Worm (Caenorhabditis elegans): ENCODE results near the gene W09H1.1.

The W09H1.1 gene

ce11 chrII:13188084-13188483 lies 6.7 kb upstream of the W09H1.1 start:
- TF ChIP-seq ztf-11 (tag; optimal IDR thresholded peaks at IDR 0.05) (no peak), dpl-1 (GFP tag; optimal IDR thresholded peaks at IDR 0.05) (peak in 1 of 3 experiments; percentile 3), efl-1 (optimal IDR thresholded peaks at IDR 0.05) (no peak), efl-1 (GFP tag; optimal IDR thresholded peaks at IDR 0.05 in 1 of 2) (peak; percentile 48 to 94)

ce11 chrII:13187188-13187587 lies 5.8 kb upstream of the W09H1.1 start, which contains the start of gene mecr-1:
Gene mecr-1, minus strand, starts transcription at chrII:13187314.
- peak; percentile 32 for TF ChIP-seq skn-1 (tag; optimal IDR thresholded peaks at IDR 0.05)
- TF ChIP-seq unc-130 (tag; optimal IDR thresholded peaks at IDR 0.05): no peak
- TF ChIP-seq swsn-7 (tag; optimal IDR thresholded peaks at IDR 0.05): peak; percentile 4
- peak; percentile 48 to 73 for TF ChIP-seq lsy-2 (tag; optimal IDR thresholded peaks at IDR 0.05)
- TF ChIP-seq nhr-90 (tag; optimal IDR thresholded peaks at IDR 0.05; ENCODE audit: poor library complexity): peak; percentile 5
- TF ChIP-seq fkh-8 (tag; optimal IDR thresholded peaks at IDR 0.05): peak; percentile 15
- no peak for TF ChIP-seq mep-1 (tag; optimal IDR thresholded peaks at IDR 0.05)
- no peak for TF ChIP-seq aly-2 (tag; optimal IDR thresholded peaks at IDR 0.05)
- no peak for TF ChIP-seq lin-39 (tag; optimal IDR thresholded peaks at IDR 0.05)
- peak; percentile 51 for TF ChIP-seq tbx-2 (tag; optimal IDR thresholded peaks at IDR 0.05)
- no peak for TF ChIP-seq nhr-19 (GFP tag; conservative IDR thresholded peaks at IDR 0.05)
- peak; percentile 61 to 69 for TF ChIP-seq efl-1 (optimal IDR thresholded peaks at IDR 0.05)
- TF ChIP-seq efl-1 (GFP tag; optimal IDR thresholded peaks at IDR 0.05 in 1 of 2): peak; percentile 67 to 96
- no peak for TF ChIP-seq ama-1 (optimal IDR thresholded peaks at IDR 0.05)
- no peak for TF ChIP-seq vab-15 (tag; optimal IDR thresholded peaks at IDR 0.05)
- TF ChIP-seq unc-86 (tag; optimal IDR thresholded peaks at IDR 0.05): no peak
- TF ChIP-seq C16A3.4 (tag; optimal IDR thresholded peaks at IDR 0.05): no peak
- peak; percentile 54 for TF ChIP-seq nhr-47 (tag; optimal IDR thresholded peaks at IDR 0.05)
- TF ChIP-seq nhr-20 (tag; optimal IDR thresholded peaks at IDR 0.05): no peak
- no peak for TF ChIP-seq ceh-63 (GFP tag; optimal IDR thresholded peaks at IDR 0.05)
- TF ChIP-seq irx-1 (tag; optimal IDR thresholded peaks at IDR 0.05): peak; percentile 18
- no peak for TF ChIP-seq nhr-84 (tag; optimal IDR thresholded peaks at IDR 0.05)
- peak in 2 of 3 experiments; percentile 23 to 36 for TF ChIP-seq ceh-82 (tag; optimal IDR thresholded peaks at IDR 0.05)
- TF ChIP-seq C34B4.2 (tag; optimal IDR thresholded peaks at IDR 0.05): no peak
- TF ChIP-seq tlp-1 (tag; optimal IDR thresholded peaks at IDR 0.05): no peak
- TF ChIP-seq ets-5 (GFP tag; IDR thresholded peaks at IDR 0.05): no peak
- peak; percentile 8 for TF ChIP-seq F16B12.6 (tag; optimal IDR thresholded peaks at IDR 0.05)
- TF ChIP-seq elt-3 (tag; optimal IDR thresholded peaks at IDR 0.05): peak in 1 of 6 experiments; percentile 20
- no peak for TF ChIP-seq blmp-1 (tag; optimal IDR thresholded peaks at IDR 0.05)
- TF ChIP-seq pax-3 (tag; optimal IDR thresholded peaks at IDR 0.05): no peak
- TF ChIP-seq mdl-1 (tag; optimal IDR thresholded peaks at IDR 0.05): no peak
- TF ChIP-seq nhr-11 (tag; optimal IDR thresholded peaks at IDR 0.05): no peak
- peak; percentile 64 for TF ChIP-seq nhr-71 (tag; optimal IDR thresholded peaks at IDR 0.05)
- TF ChIP-seq lin-35 (GFP tag; optimal IDR thresholded peaks at IDR 0.05): peak; percentile 63 to 66
- no peak for TF ChIP-seq nhr-237 (tag; optimal IDR thresholded peaks at IDR 0.05)
- no peak for TF ChIP-seq snpc-4 (tag; optimal IDR thresholded peaks at IDR 0.05)
- 0 out of 2 replicates have a peak, but pooled peaks have one; percentile 18 for TF ChIP-seq isw-1 (GFP tag; IDR thresholded peaks at IDR 0.05)
- no peak for TF ChIP-seq lir-3 (tag; optimal IDR thresholded peaks at IDR 0.05; ENCODE audit: poor library complexity)
- TF ChIP-seq zag-1 (tag; optimal IDR thresholded peaks at IDR 0.05): no peak
- peak; percentile 1 for TF ChIP-seq lin-15B (tag; optimal IDR thresholded peaks at IDR 0.05)
- TF ChIP-seq lin-13 (GFP tag; optimal IDR thresholded peaks at IDR 0.05): peak; percentile 17
- no peak for TF ChIP-seq dsc-1 (tag; optimal IDR thresholded peaks at IDR 0.05)
- no peak for TF ChIP-seq fos-1 (tag; optimal IDR thresholded peaks at IDR 0.05)
- no peak for TF ChIP-seq sup-37 (GFP tag; optimal IDR thresholded peaks at IDR 0.05)
- peak; percentile 63 for TF ChIP-seq snu-23 (GFP tag; optimal IDR thresholded peaks at IDR 0.05)
- no peak for TF ChIP-seq efl-3 (GFP tag; optimal IDR thresholded peaks at IDR 0.05)
- no peak for TF ChIP-seq xbp-1 (tag; optimal IDR thresholded peaks at IDR 0.05)
- peak; percentile 76 for TF ChIP-seq nhr-85 (tag)
- TF ChIP-seq rnt-1 (tag; optimal IDR thresholded peaks at IDR 0.05): peak; percentile 33
- TF ChIP-seq dpl-1 (GFP tag; optimal IDR thresholded peaks at IDR 0.05): peak; percentile 43 to 65 (median 64)
